Fruit fly (Drosophila melanogaster) whole organism, embryonic: ENCODE results near the gene CG13365.

Source experiments
- Adf1 ChIP-seq: fragments of 200-800 bp; sonication (Bioruptor generic); IDR thresholded peaks from 2 replicates; pipeline ENCODE4 v1.3.6; 2022; ENCODE audit warnings: missing biosample characterization, missing genetic modification characterization
- CG10267 ChIP-seq: fragments of 200-800 bp; sonication (Bioruptor generic); optimal IDR thresholded peaks from 2 replicates; lab custom pipeline; 2018; ENCODE audit warnings: missing biosample characterization, mild to moderate bottlenecking, missing genetic modification characterization, moderate library complexity
- CG10543 ChIP-seq: fragments of 200-800 bp; sonication (Bioruptor generic); optimal IDR thresholded peaks from 3 replicates; lab custom pipeline; 2017; ENCODE audit warnings: missing biosample characterization, mild to moderate bottlenecking, missing genetic modification characterization, moderate library complexity
- CG10979 ChIP-seq: fragments of 200-800 bp; sonication (Bioruptor generic); optimal IDR thresholded peaks from 2 replicates; lab custom pipeline; 2018; ENCODE audit warnings: missing biosample characterization, mild to moderate bottlenecking, missing genetic modification characterization, moderate library complexity
- CG12104 ChIP-seq: fragments of 200-800 bp; sonication (Bioruptor generic); optimal IDR thresholded peaks from 3 replicates; lab custom pipeline; 2016; ENCODE audit warnings: missing biosample characterization, missing genetic modification characterization
- CG12659 ChIP-seq: fragments of 200-800 bp; sonication (Bioruptor generic); optimal IDR thresholded peaks from 3 replicates; lab custom pipeline; 2017; ENCODE audit warnings: mild to moderate bottlenecking, missing biosample characterization, missing genetic modification reagents, missing genetic modification characterization
- CG12744 ChIP-seq: fragments of 200-800 bp; sonication (Bioruptor generic); optimal IDR thresholded peaks from 2 replicates; lab custom pipeline; 2016; ENCODE audit warnings: missing biosample characterization, missing genetic modification characterization
- CG12769 ChIP-seq: fragments of 200-800 bp; sonication (Bioruptor generic); optimal IDR thresholded peaks from 2 replicates; lab custom pipeline; 2019; ENCODE audit warnings: missing biosample characterization, mild to moderate bottlenecking, missing genetic modification characterization, moderate library complexity
- CG13123 ChIP-seq: fragments of 200-800 bp; sonication (Bioruptor generic); optimal IDR thresholded peaks from 2 replicates; lab custom pipeline; 2016; ENCODE audit warnings: missing biosample characterization, missing genetic modification characterization
- CG13287 ChIP-seq: fragments of 200-800 bp; sonication (Bioruptor generic); IDR thresholded peaks from 2 replicates; pipeline ENCODE4 v1.3.6; 2022; ENCODE audit warnings: missing biosample characterization, missing genetic modification characterization; ENCODE audit not compliant: partially characterized antibody
- CG13424 ChIP-seq: fragments of 200-800 bp; sonication (Bioruptor generic); optimal IDR thresholded peaks from 2 replicates; lab custom pipeline; 2019; ENCODE audit warnings: missing biosample characterization, mild to moderate bottlenecking, missing genetic modification characterization, moderate library complexity
- CG2889 ChIP-seq: fragments of 200-800 bp; sonication (Bioruptor generic); IDR thresholded peaks from 3 replicates; pipeline ENCODE4 v1.3.6; 2022; ENCODE audit warnings: missing biosample characterization, missing genetic modification characterization
- CG31388 ChIP-seq: fragments of 200-800 bp; sonication (Bioruptor generic); optimal IDR thresholded peaks from 2 replicates; lab custom pipeline; 2016; ENCODE audit warnings: missing biosample characterization, missing genetic modification characterization
- CG32532 ChIP-seq: fragments of 200-800 bp; sonication (Bioruptor generic); IDR thresholded peaks from 2 replicates; pipeline ENCODE4 v1.3.6; 2022; ENCODE audit warnings: missing biosample characterization, missing genetic modification characterization
- CG33213 ChIP-seq: fragments of 200-800 bp; sonication (Bioruptor generic); optimal IDR thresholded peaks from 3 replicates; lab custom pipeline; 2016; ENCODE audit warnings: missing biosample characterization, missing genetic modification characterization
- CG34376 ChIP-seq: fragments of 200-800 bp; sonication (Bioruptor generic); optimal IDR thresholded peaks from 2 replicates; lab custom pipeline; 2018; ENCODE audit warnings: missing biosample characterization, mild to moderate bottlenecking, missing genetic modification characterization
- CG3726 ChIP-seq: fragments of 200-800 bp; sonication (Bioruptor generic); IDR thresholded peaks from 3 replicates; pipeline ENCODE4, ENCODE4 v1.3.6; 2022; ENCODE audit warnings: missing biosample characterization, missing genetic modification characterization
- CG4282 ChIP-seq: fragments of 200-800 bp; sonication (Bioruptor generic); optimal IDR thresholded peaks from 2 replicates; lab custom pipeline; 2016; ENCODE audit warnings: missing biosample characterization, missing genetic modification characterization
- CG4730 ChIP-seq: fragments of 200-800 bp; sonication (Bioruptor generic); IDR thresholded peaks from 2 replicates; pipeline ENCODE4 v1.3.6; 2022; ENCODE audit warnings: missing biosample characterization, missing genetic modification characterization
- CG5245 ChIP-seq: fragments of 200-800 bp; sonication (Bioruptor generic); optimal IDR thresholded peaks from 3 replicates; lab custom pipeline; 2016; ENCODE audit warnings: missing biosample characterization, missing genetic modification characterization
- CG6272 ChIP-seq: fragments of 200-800 bp; sonication (Bioruptor generic); IDR thresholded peaks from 2 replicates; pipeline ENCODE4 v1.3.6; 2022; ENCODE audit warnings: missing biosample characterization, missing genetic modification characterization
- CG6683 ChIP-seq: fragments of 200-800 bp; sonication (Bioruptor generic); optimal IDR thresholded peaks from 2 replicates; lab custom pipeline; 2017; ENCODE audit warnings: missing biosample characterization, mild to moderate bottlenecking, missing genetic modification characterization, missing genetic modification reagents
- CG6813 ChIP-seq: fragments of 200-800 bp; sonication (Bioruptor generic); optimal IDR thresholded peaks from 2 replicates; lab custom pipeline; 2017; ENCODE audit warnings: missing biosample characterization, missing genetic modification characterization, mild to moderate bottlenecking, moderate library complexity, missing genetic modification reagents
- CG7745 ChIP-seq: fragments of 200-800 bp; sonication (Bioruptor generic); optimal IDR thresholded peaks from 2 replicates; lab custom pipeline; 2018; ENCODE audit warnings: missing biosample characterization, mild to moderate bottlenecking, missing genetic modification characterization, moderate library complexity
- CG7928 ChIP-seq: fragments of 200-800 bp; sonication (Bioruptor generic); optimal IDR thresholded peaks from 2 replicates; lab custom pipeline; 2017; ENCODE audit warnings: missing biosample characterization, mild to moderate bottlenecking, missing genetic modification characterization
- CHES-1-like ChIP-seq: fragments of 200-800 bp; sonication (Bioruptor generic); optimal IDR thresholded peaks from 2 replicates; lab custom pipeline; 2016; ENCODE audit warnings: missing biosample characterization, missing genetic modification characterization
- D19A ChIP-seq: fragments of 200-800 bp; optimal IDR thresholded peaks from 3 replicates; lab custom pipeline; 2019; ENCODE audit warnings: missing biosample characterization, mild to moderate bottlenecking, missing genetic modification characterization, moderate library complexity
- Fer3 ChIP-seq: fragments of 200-800 bp; sonication (Bioruptor generic); optimal IDR thresholded peaks from 2 replicates; lab custom pipeline; 2018; ENCODE audit warnings: missing biosample characterization, mild to moderate bottlenecking, missing genetic modification characterization, moderate library complexity
- H2.0 ChIP-seq: fragments of 200-800 bp; sonication (Bioruptor generic); IDR thresholded peaks from 2 replicates; pipeline ENCODE4 v1.3.6; 2022; ENCODE audit warnings: missing biosample characterization, missing genetic modification characterization
- HLH54F ChIP-seq: fragments of 200-800 bp; sonication (Bioruptor generic); optimal IDR thresholded peaks from 3 replicates; lab custom pipeline; 2016; ENCODE audit warnings: missing biosample characterization, missing genetic modification characterization
- Kr ChIP-seq: fragments of 200-800 bp; sonication (Bioruptor generic); optimal IDR thresholded peaks from 2 replicates; lab custom pipeline; 2017; ENCODE audit warnings: missing biosample characterization, mild to moderate bottlenecking, missing genetic modification characterization
- Lim3 ChIP-seq: fragments of 200-800 bp; sonication (Bioruptor generic); IDR thresholded peaks from 2 replicates; pipeline ENCODE4 v1.3.6; 2022; ENCODE audit warnings: missing biosample characterization, missing genetic modification characterization
- MTF-1 ChIP-seq: fragments of 200-800 bp; sonication (Bioruptor generic); optimal IDR thresholded peaks from 2 replicates; lab custom pipeline; 2018; ENCODE audit warnings: missing biosample characterization, mild to moderate bottlenecking, missing genetic modification characterization, borderline replicate concordance
- Mes4 ChIP-seq: fragments of 200-800 bp; sonication (Bioruptor generic); optimal IDR thresholded peaks from 2 replicates; lab custom pipeline; 2016; ENCODE audit warnings: missing biosample characterization, missing genetic modification characterization
- Scr ChIP-seq: fragments of 200-800 bp; sonication (Bioruptor generic); IDR thresholded peaks from 2 replicates; pipeline ENCODE4 v1.3.6; 2022; ENCODE audit warnings: missing biosample characterization, missing genetic modification characterization; ENCODE audit not compliant: partially characterized antibody
- Sry-β ChIP-seq: fragments of 200-800 bp; sonication (Bioruptor generic); optimal IDR thresholded peaks from 2 replicates; lab custom pipeline; 2018; ENCODE audit warnings: missing biosample characterization, mild to moderate bottlenecking, missing genetic modification characterization, moderate library complexity
- ap ChIP-seq: fragments of 200-800 bp; sonication (Bioruptor generic); IDR thresholded peaks from 2 replicates; pipeline ENCODE4 v1.3.6; 2022; ENCODE audit warnings: missing biosample characterization, missing genetic modification characterization
- bcd ChIP-seq: fragments of 200-800 bp; sonication (Bioruptor generic); optimal IDR thresholded peaks from 2 replicates; lab custom pipeline; 2017; ENCODE audit warnings: missing biosample characterization, mild to moderate bottlenecking, missing genetic modification characterization
- btn ChIP-seq: fragments of 200-800 bp; sonication (Bioruptor generic); optimal IDR thresholded peaks from 2 replicates; lab custom pipeline; 2016; ENCODE audit warnings: missing biosample characterization, missing genetic modification characterization
- dmrt11E ChIP-seq: fragments of 200-800 bp; sonication (Bioruptor generic); optimal IDR thresholded peaks from 3 replicates; lab custom pipeline; 2018; ENCODE audit warnings: missing biosample characterization, mild to moderate bottlenecking, missing genetic modification characterization, moderate library complexity
- emc ChIP-seq: fragments of 200-800 bp; sonication (Bioruptor generic); optimal IDR thresholded peaks from 2 replicates; lab custom pipeline; 2016; ENCODE audit warnings: missing biosample characterization, missing genetic modification characterization
- eyg ChIP-seq: fragments of 200-800 bp; sonication (Bioruptor generic); optimal IDR thresholded peaks from 3 replicates; lab custom pipeline; 2016; ENCODE audit warnings: missing biosample characterization, missing genetic modification characterization
- fd64A ChIP-seq: fragments of 200-800 bp; sonication (Bioruptor generic); optimal IDR thresholded peaks from 3 replicates; lab custom pipeline; 2018; ENCODE audit warnings: missing biosample characterization, mild to moderate bottlenecking, missing genetic modification characterization
- hth ChIP-seq: fragments of >200 bp; optimal IDR thresholded peaks from 2 replicates; lab custom pipeline; 2017; ENCODE audit warnings: inconsistent platforms
- kay ChIP-seq: fragments of 200-800 bp; sonication (Bioruptor generic); optimal IDR thresholded peaks from 2 replicates; lab custom pipeline; 2016; ENCODE audit warnings: missing biosample characterization, missing genetic modification characterization
- lmd ChIP-seq: fragments of 200-800 bp; sonication (Bioruptor generic); IDR thresholded peaks from 2 replicates; pipeline ENCODE4 v1.3.6; 2022; ENCODE audit warnings: missing biosample characterization, missing genetic modification characterization
- nom ChIP-seq: fragments of 200-800 bp; sonication (Bioruptor generic); optimal IDR thresholded peaks from 2 replicates; lab custom pipeline; 2017; ENCODE audit warnings: missing biosample characterization, missing genetic modification characterization, mild to moderate bottlenecking, moderate library complexity, missing genetic modification reagents
- slou ChIP-seq: fragments of 200-800 bp; sonication (Bioruptor generic); optimal IDR thresholded peaks from 3 replicates; lab custom pipeline; 2016; ENCODE audit warnings: missing biosample characterization, missing genetic modification characterization
- usp ChIP-seq: fragments of >200 bp; optimal IDR thresholded peaks from 2 replicates; lab custom pipeline; 2017; ENCODE audit warnings: missing biosample characterization, missing genetic modification characterization
- zfh1 ChIP-seq: fragments of 200-800 bp; sonication (Bioruptor generic); IDR thresholded peaks from 3 replicates; pipeline ENCODE4 v1.3.6; 2022; ENCODE audit warnings: missing biosample characterization, missing genetic modification characterization

CG13365 gene

DNA sequence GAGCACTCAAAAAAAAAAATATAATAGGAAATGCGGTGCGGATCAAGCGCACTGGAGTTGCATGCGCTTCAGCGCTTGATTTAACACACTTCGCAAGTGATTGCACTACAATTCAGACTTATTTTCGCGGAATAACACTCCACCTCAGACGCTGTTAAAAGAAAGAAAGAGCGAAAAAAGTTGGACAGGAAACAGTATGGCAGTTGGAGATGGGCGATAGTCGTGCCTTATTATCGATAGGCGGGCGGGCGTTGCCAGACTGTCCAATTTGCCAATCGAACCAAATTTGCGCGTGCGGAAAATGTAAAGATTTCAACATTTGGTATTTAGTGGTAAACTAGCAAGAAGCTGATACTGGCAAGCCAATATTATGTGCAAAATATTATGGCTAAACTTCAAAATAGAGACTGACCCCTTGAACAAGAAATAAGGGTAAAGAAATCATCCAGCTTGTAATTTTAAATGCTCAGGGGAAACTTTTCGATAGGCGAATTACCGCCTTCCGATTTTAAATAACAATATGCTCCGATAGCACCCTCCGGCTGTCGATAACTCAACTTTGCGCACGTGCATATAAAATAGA, 8.3 kb upstream of the CG13365 start, which contains the start of the genes RpL36 and Mybbp1A (continued):
- TF ChIP-seq zfh1 (GFP tag; lab: Robert Waterston, UW), result peak; percentile 79
- peak; percentile 58 for TF ChIP-seq ap (GFP tag; lab: Robert Waterston, UW)
- peak; percentile 34 for TF ChIP-seq CG13424 (tag; lab: Kevin White, UChicago)
- TF ChIP-seq CG2889, result 0 out of 3 replicates have a peak, but pooled peaks have one; percentile 37
- TF ChIP-seq CG13123 (GFP tag; lab: Kevin White, UChicago), result peak; percentile 32
- TF ChIP-seq CG13287 (GFP tag; lab: Robert Waterston, UW), result peak; percentile 85
- peak; percentile 12 for TF ChIP-seq CG4282 (GFP tag; lab: Kevin White, UChicago)
- TF ChIP-seq CG3726 (GFP tag; lab: Robert Waterston, UW), result 0 out of 3 replicates have a peak, but pooled peaks have one; percentile 37
- TF ChIP-seq kay (GFP tag; lab: Kevin White, UChicago), result no peak
- peak; percentile 66 for TF ChIP-seq dmrt11E (tag; lab: Kevin White, UChicago)
- peak; percentile 56 for TF ChIP-seq CG6683 (GFP tag; lab: Kevin White, UChicago)
- no peak for TF ChIP-seq usp (GFP tag; lab: Kevin White, UChicago)
- peak; percentile 84 for TF ChIP-seq CG34376
- peak; percentile 60 for TF ChIP-seq lmd (GFP tag; lab: Robert Waterston, UW)
- peak; percentile 59 for TF ChIP-seq CG7928 (GFP tag; lab: Kevin White, UChicago)
- TF ChIP-seq H2.0 (GFP tag; lab: Robert Waterston, UW), result peak; percentile 66
- peak; percentile 77 for TF ChIP-seq eyg (GFP tag; lab: Kevin White, UChicago)
- TF ChIP-seq bcd, result peak; percentile 84
- TF ChIP-seq CG33213 (GFP tag; lab: Kevin White, UChicago), result peak; percentile 82
- peak; percentile 80 for TF ChIP-seq HLH54F (GFP tag; lab: Kevin White, UChicago)
- TF ChIP-seq CG5245 (GFP tag; lab: Kevin White, UChicago), result peak; percentile 16
- peak; percentile 83 for TF ChIP-seq CG32532 (GFP tag; lab: Robert Waterston, UW)
- TF ChIP-seq CG31388 (GFP tag; lab: Kevin White, UChicago), result no peak
- TF ChIP-seq Kr (GFP tag; lab: Kevin White, UChicago), result no peak
- TF ChIP-seq emc (GFP tag; lab: Kevin White, UChicago), result peak; percentile 80
- TF ChIP-seq CG12744 (GFP tag; lab: Kevin White, UChicago), result peak; percentile 52
- no peak for TF ChIP-seq CG7745
- peak; percentile 89 for TF ChIP-seq Mes4
- TF ChIP-seq CHES-1-like, result peak; percentile 85
- peak; percentile 82 for TF ChIP-seq nom
- peak; percentile 66 for TF ChIP-seq slou (GFP tag; lab: Kevin White, UChicago)
- TF ChIP-seq CG10979 (tag; lab: Kevin White, UChicago), result peak; percentile 51
- TF ChIP-seq CG6813, result peak; percentile 63
- peak; percentile 41; the same call in 1 of the 2 replicates for TF ChIP-seq CG4730 (GFP tag; lab: Robert Waterston, UW)
- peak; percentile 66 for TF ChIP-seq Fer3
- peak; percentile 89 for TF ChIP-seq CG10543
- TF ChIP-seq MTF-1, result peak; percentile 64
- peak; percentile 42 for TF ChIP-seq btn (GFP tag; lab: Kevin White, UChicago)
- peak; percentile 81 for TF ChIP-seq CG12104 (GFP tag; lab: Kevin White, UChicago)
- no peak for TF ChIP-seq Lim3 (GFP tag; lab: Robert Waterston, UW)
- TF ChIP-seq CG10267 (tag; lab: Kevin White, UChicago), result peak; percentile 64
- no peak for TF ChIP-seq CG12769 (tag; lab: Kevin White, UChicago)
- TF ChIP-seq Sry-β (GFP tag; lab: Kevin White, UChicago), result no peak
- TF ChIP-seq fd64A (GFP tag; lab: Kevin White, UChicago), result peak; percentile 68
- TF ChIP-seq hth (lab: Kevin White, UChicago), result no peak
- TF ChIP-seq CG12659 (GFP tag; lab: Kevin White, UChicago), result peak; percentile 92
- peak; percentile 90 for TF ChIP-seq Scr (GFP tag; lab: Robert Waterston, UW)
- 0 out of 2 replicates have a peak, but pooled peaks have one; percentile 30 for TF ChIP-seq CG6272 (GFP tag; lab: Robert Waterston, UW)
- TF ChIP-seq Adf1 (GFP tag; lab: Robert Waterston, UW), result peak; percentile 33
- no peak for TF ChIP-seq D19A (tag; lab: Kevin White, UChicago)
